Fruit fly (Drosophila melanogaster) S2 (cell line): ENCODE data around the gene Lst8.

Experiments
- CG8478 ChIP-seq: fragments of >200 bp; optimal IDR thresholded peaks from 2 replicates; lab custom pipeline; 2018
- CTCF ChIP-seq, 2 experiments: fragments of >200 bp; optimal IDR thresholded peaks; 2 replicates each; lab custom pipeline; 2018

dm6 chrX:9586038-9586437 lies 19.7 kb downstream of the Lst8 start:
- TF ChIP-seq CG8478 (no peak), CTCF (optimal IDR thresholded peaks at IDR 0.05; lab: Kevin White, UChicago) (no peak)
